Fruit fly (Drosophila melanogaster) whole organism, wandering third instar larva: ENCODE results near the gene CG17625.
A peak's percentile ranks its signal among the peaks of the same experiment; 100 is the strongest.

ENCODE experiments used
- Abd-B ChIP-seq: fragments of >200 bp; optimal IDR thresholded peaks from 2 replicates; lab custom pipeline; 2017; ENCODE audit warnings: missing biosample characterization, missing genetic modification characterization
- CG32264 ChIP-seq: fragments of 200-800 bp; sonication (Bioruptor generic); optimal IDR thresholded peaks from 2 replicates; lab custom pipeline; 2016; ENCODE audit warnings: missing biosample characterization, missing genetic modification characterization
- CG9705 ChIP-seq: fragments of 200-800 bp; sonication (Bioruptor generic); optimal IDR thresholded peaks from 2 replicates; lab custom pipeline; 2018; ENCODE audit warnings: missing biosample characterization, mild to moderate bottlenecking, missing genetic modification characterization
- CrebA ChIP-seq: fragments of 200-800 bp; sonication (Bioruptor generic); optimal IDR thresholded peaks from 2 replicates; lab custom pipeline; 2016; ENCODE audit warnings: missing biosample characterization, mild to moderate bottlenecking, missing genetic modification characterization, borderline replicate concordance
- Dfd ChIP-seq: fragments of >200 bp; optimal IDR thresholded peaks from 2 replicates; lab custom pipeline; 2017; ENCODE audit warnings: missing biosample characterization, missing genetic modification characterization
- Dif ChIP-seq: fragments of 200-275, 200-300 bp; sonication (Bioruptor generic); optimal IDR thresholded peaks from 2 replicates; lab custom pipeline; 2018; ENCODE audit warnings: missing biosample characterization, missing genetic modification characterization; ENCODE audit not compliant: partially characterized antibody
- GATAd ChIP-seq: sonication (Bioruptor generic); optimal IDR thresholded peaks from 2 replicates; lab custom pipeline; 2016; ENCODE audit warnings: missing biosample characterization, missing genetic modification characterization
- HLH106 ChIP-seq: fragments of 200-800 bp; optimal IDR thresholded peaks from 3 replicates; lab custom pipeline; 2019; ENCODE audit warnings: missing biosample characterization, mild to moderate bottlenecking, missing genetic modification characterization, moderate library complexity
- Hnf4 ChIP-seq: fragments of 200-800 bp; sonication (Bioruptor generic); optimal IDR thresholded peaks from 2 replicates; lab custom pipeline; 2016; ENCODE audit warnings: missing biosample characterization, mild to moderate bottlenecking, missing genetic modification characterization
- Hr78 ChIP-seq: fragments of >200 bp; optimal IDR thresholded peaks from 2 replicates; lab custom pipeline; 2017; ENCODE audit warnings: missing biosample characterization, missing genetic modification characterization
- Hr83 ChIP-seq: fragments of 200-300 bp; sonication (Bioruptor generic); optimal IDR thresholded peaks from 2 replicates; lab custom pipeline; 2016; ENCODE audit warnings: missing biosample characterization, mild to moderate bottlenecking, missing genetic modification characterization, moderate library complexity; ENCODE audit not compliant: poor library complexity, severe bottlenecking
- Jra ChIP-seq: sonication (Bioruptor generic); optimal IDR thresholded peaks from 2 replicates; lab custom pipeline; 2016; ENCODE audit warnings: missing biosample characterization, missing genetic modification characterization
- Mio ChIP-seq: sonication (Bioruptor generic); optimal IDR thresholded peaks from 2 replicates; lab custom pipeline; 2016; ENCODE audit warnings: missing biosample characterization, missing genetic modification characterization
- Myc ChIP-seq: fragments of >200 bp; optimal IDR thresholded peaks from 2 replicates; lab custom pipeline; 2017
- N ChIP-seq: fragments of >200 bp; optimal IDR thresholded peaks from 2 replicates; lab custom pipeline; 2018; ENCODE audit warnings: missing biosample characterization, missing external identifiers, missing genetic modification characterization
- OdsH ChIP-seq: fragments of 200-800 bp; sonication (Bioruptor generic); optimal IDR thresholded peaks from 2 replicates; lab custom pipeline; 2016; ENCODE audit warnings: missing biosample characterization, mild to moderate bottlenecking, missing genetic modification characterization
- Rel ChIP-seq, 2 experiments: fragments of 200-800 bp; sonication (Bioruptor generic) in 1 of 2; optimal IDR thresholded peaks; 2 replicates in 1 of 2; 3 replicates in 1 of 2; lab custom pipeline; 2016 to 2019; ENCODE audit warnings: mild to moderate bottlenecking in 2 of 2, missing biosample characterization in 2 of 2, missing genetic modification characterization in 2 of 2, moderate library complexity in 1 of 2
- Sp1 ChIP-seq: fragments of 200-800 bp; sonication (Bioruptor generic); optimal IDR thresholded peaks from 3 replicates; lab custom pipeline; 2019; ENCODE audit warnings: missing biosample characterization, mild to moderate bottlenecking, missing genetic modification characterization, moderate library complexity
- Vsx2 ChIP-seq: fragments of 200-300, 225-300 bp; sonication (Bioruptor generic); optimal IDR thresholded peaks from 2 replicates; lab custom pipeline; 2018; ENCODE audit warnings: missing biosample characterization, missing genetic modification characterization; ENCODE audit not compliant: partially characterized antibody
- br ChIP-seq: fragments of 200-800 bp; sonication (Bioruptor generic); optimal IDR thresholded peaks from 2 replicates; lab custom pipeline; 2016; ENCODE audit warnings: missing biosample characterization, missing genetic modification characterization
- brk ChIP-seq: fragments of 200-800 bp; sonication (Bioruptor generic); optimal IDR thresholded peaks from 2 replicates; lab custom pipeline; 2016; ENCODE audit warnings: missing biosample characterization, mild to moderate bottlenecking, missing genetic modification characterization
- dl ChIP-seq, 2 experiments: fragments of 175-275, 200-275 bp in 1 of 2; fragments of 200-275 bp in 1 of 2; sonication (Bioruptor generic); optimal IDR thresholded peaks; lab custom pipeline; 2018; ENCODE audit warnings: mild to moderate bottlenecking in 2 of 2, missing biosample characterization in 2 of 2, missing genetic modification characterization in 2 of 2, moderate library complexity in 2 of 2; ENCODE audit not compliant: partially characterized antibody in 2 of 2, insufficient read depth in 1 of 2
- dmrt93B ChIP-seq: fragments of 200-800 bp; sonication (Bioruptor generic); optimal IDR thresholded peaks from 2 replicates; lab custom pipeline; 2018; ENCODE audit warnings: missing biosample characterization, mild to moderate bottlenecking, missing genetic modification characterization
- dsf ChIP-seq: sonication (Bioruptor generic); optimal IDR thresholded peaks from 2 replicates; lab custom pipeline; 2016; ENCODE audit warnings: missing biosample characterization, missing genetic modification characterization, borderline replicate concordance
- ey ChIP-seq: fragments of 200-800 bp; sonication (Bioruptor generic); optimal IDR thresholded peaks from 2 replicates; lab custom pipeline; 2016; ENCODE audit warnings: missing biosample characterization, missing genetic modification characterization
- foxo ChIP-seq, 2 experiments: fragments of 200-800 bp; sonication (Bioruptor generic); optimal IDR thresholded peaks; 2 replicates in 1 of 2; 3 replicates in 1 of 2; lab custom pipeline; 2016 to 2017; ENCODE audit warnings: missing biosample characterization in 2 of 2, missing genetic modification characterization in 2 of 2
- fru ChIP-seq: fragments of 200-800 bp; sonication (Bioruptor generic); optimal IDR thresholded peaks from 3 replicates; lab custom pipeline; 2016; ENCODE audit warnings: missing biosample characterization, mild to moderate bottlenecking, missing genetic modification characterization
- h ChIP-seq: fragments of 200-800 bp; sonication (Bioruptor generic); optimal IDR thresholded peaks from 3 replicates; lab custom pipeline; 2016; ENCODE audit warnings: missing biosample characterization, mild to moderate bottlenecking, missing genetic modification characterization
- jim ChIP-seq: fragments of 175-275, 200-325 bp; sonication (Bioruptor generic); optimal IDR thresholded peaks from 2 replicates; lab custom pipeline; 2016; ENCODE audit warnings: missing biosample characterization, mild to moderate bottlenecking, missing genetic modification characterization
- lola ChIP-seq: fragments of >200 bp; optimal IDR thresholded peaks from 2 replicates; lab custom pipeline; 2017; ENCODE audit warnings: missing biosample characterization, missing genetic modification characterization
- pan ChIP-seq: fragments of >200 bp; optimal IDR thresholded peaks from 2 replicates; lab custom pipeline; 2017
- psq ChIP-seq: fragments of 200-800 bp; sonication (Bioruptor generic); optimal IDR thresholded peaks from 3 replicates; lab custom pipeline; 2017; ENCODE audit warnings: missing biosample characterization, mild to moderate bottlenecking, missing genetic modification characterization, moderate library complexity
- rgr ChIP-seq: fragments of 200-800 bp; sonication (Bioruptor generic); optimal IDR thresholded peaks from 3 replicates; lab custom pipeline; 2016; ENCODE audit warnings: missing biosample characterization, mild to moderate bottlenecking, missing genetic modification characterization
- sage ChIP-seq: fragments of 200-800 bp; sonication (Bioruptor generic); optimal IDR thresholded peaks from 2 replicates; lab custom pipeline; 2016; ENCODE audit warnings: missing biosample characterization, mild to moderate bottlenecking, missing genetic modification characterization
- sv ChIP-seq: fragments of 200-800 bp; sonication (Bioruptor generic); optimal IDR thresholded peaks from 3 replicates; lab custom pipeline; 2016; ENCODE audit warnings: missing biosample characterization, missing genetic modification characterization
- tai ChIP-seq: sonication (Bioruptor generic); optimal IDR thresholded peaks from 2 replicates; lab custom pipeline; 2016; ENCODE audit warnings: missing biosample characterization, missing genetic modification characterization
- usp ChIP-seq: fragments of >200 bp; optimal IDR thresholded peaks from 2 replicates; lab custom pipeline; 2017; ENCODE audit warnings: missing biosample characterization, missing genetic modification characterization
- woc ChIP-seq: sonication (Bioruptor generic); optimal IDR thresholded peaks from 2 replicates; lab custom pipeline; 2016; ENCODE audit warnings: missing biosample characterization, mild to moderate bottlenecking, missing genetic modification characterization

Gene CG17625

dm6 chr3R:22724149-22724973 is 37.7 kb downstream of the CG17625 start, which contains the start of gene Irp-1A:
Gene Irp-1A (minus strand): TSS chr3R:22724587.
- TF ChIP-seq Myc: peak; percentile 26
- TF ChIP-seq tai: no peak
- TF ChIP-seq CG9705 (GFP tag; lab: Kevin White, UChicago): peak; percentile 3
- no peak for TF ChIP-seq GATAd (GFP tag; lab: Kevin White, UChicago)
- peak; percentile 55 for TF ChIP-seq sv (GFP tag; lab: Kevin White, UChicago)
- peak; percentile 4 for TF ChIP-seq dsf (GFP tag; lab: Kevin White, UChicago)
- peak; percentile 75 for TF ChIP-seq Sp1 (GFP tag; lab: Kevin White, UChicago)
- peak; percentile 63 for TF ChIP-seq woc (GFP tag; lab: Kevin White, UChicago)
- peak; percentile 40 for TF ChIP-seq Jra (GFP tag; lab: Kevin White, UChicago)
- no peak for TF ChIP-seq Vsx2 (GFP tag; lab: Kevin White, UChicago)
- TF ChIP-seq rgr: peak; percentile 72
- TF ChIP-seq dmrt93B (GFP tag; lab: Kevin White, UChicago): peak; percentile 3
- TF ChIP-seq CrebA (GFP tag; lab: Kevin White, UChicago): no peak
- TF ChIP-seq jim (GFP tag; lab: Kevin White, UChicago): no peak
- peak; percentile 27 for TF ChIP-seq CG32264 (GFP tag; lab: Kevin White, UChicago)
- TF ChIP-seq Abd-B (GFP tag; lab: Kevin White, UChicago): no peak
- peak; percentile 54 for TF ChIP-seq h (GFP tag; lab: Kevin White, UChicago)
- no peak for TF ChIP-seq lola (GFP tag; lab: Kevin White, UChicago)
- TF ChIP-seq Dif (GFP tag; lab: Kevin White, UChicago): no peak
- TF ChIP-seq Hr83 (GFP tag; lab: Kevin White, UChicago): peak; percentile 80
- TF ChIP-seq Hnf4 (GFP tag; lab: Kevin White, UChicago): no peak
- TF ChIP-seq Hr78 (GFP tag; lab: Kevin White, UChicago): no peak
- TF ChIP-seq N: no peak
- peak; percentile 51 for TF ChIP-seq fru (GFP tag; lab: Kevin White, UChicago)
- no peak for TF ChIP-seq Rel (GFP tag; optimal IDR thresholded peaks at IDR 0.05; lab: Kevin White, UChicago)
- TF ChIP-seq Rel (tag; optimal IDR thresholded peaks at IDR 0.05; lab: Kevin White, UChicago): peak; percentile 37
- TF ChIP-seq pan (lab: Kevin White, UChicago): no peak
- TF ChIP-seq foxo (GFP tag; optimal IDR thresholded peaks at IDR 0.05; lab: Kevin White, UChicago): peak in 1 of 2 experiments; percentile 73
- TF ChIP-seq OdsH (GFP tag; lab: Kevin White, UChicago): peak; percentile 54
- TF ChIP-seq dl (GFP tag; optimal IDR thresholded peaks at IDR 0.05; lab: Kevin White, UChicago; ENCODE audit: insufficient read depth in 1 of 2, partially characterized antibody in 2 of 2): no peak
- no peak for TF ChIP-seq brk
- peak; percentile 16 for TF ChIP-seq br (GFP tag; lab: Kevin White, UChicago)
- no peak for TF ChIP-seq Dfd (GFP tag; lab: Kevin White, UChicago)
- TF ChIP-seq psq: peak; percentile 62
- TF ChIP-seq HLH106: peak; percentile 68
- TF ChIP-seq sage: peak; percentile 9
- TF ChIP-seq Mio (GFP tag; lab: Kevin White, UChicago): no peak
- TF ChIP-seq ey (GFP tag; lab: Kevin White, UChicago): peak; percentile 23
- no peak for TF ChIP-seq usp (GFP tag; lab: Kevin White, UChicago)
